Fruit fly (Drosophila melanogaster): ENCODE data around the gene CG10026.

CG10026 gene

DNA sequence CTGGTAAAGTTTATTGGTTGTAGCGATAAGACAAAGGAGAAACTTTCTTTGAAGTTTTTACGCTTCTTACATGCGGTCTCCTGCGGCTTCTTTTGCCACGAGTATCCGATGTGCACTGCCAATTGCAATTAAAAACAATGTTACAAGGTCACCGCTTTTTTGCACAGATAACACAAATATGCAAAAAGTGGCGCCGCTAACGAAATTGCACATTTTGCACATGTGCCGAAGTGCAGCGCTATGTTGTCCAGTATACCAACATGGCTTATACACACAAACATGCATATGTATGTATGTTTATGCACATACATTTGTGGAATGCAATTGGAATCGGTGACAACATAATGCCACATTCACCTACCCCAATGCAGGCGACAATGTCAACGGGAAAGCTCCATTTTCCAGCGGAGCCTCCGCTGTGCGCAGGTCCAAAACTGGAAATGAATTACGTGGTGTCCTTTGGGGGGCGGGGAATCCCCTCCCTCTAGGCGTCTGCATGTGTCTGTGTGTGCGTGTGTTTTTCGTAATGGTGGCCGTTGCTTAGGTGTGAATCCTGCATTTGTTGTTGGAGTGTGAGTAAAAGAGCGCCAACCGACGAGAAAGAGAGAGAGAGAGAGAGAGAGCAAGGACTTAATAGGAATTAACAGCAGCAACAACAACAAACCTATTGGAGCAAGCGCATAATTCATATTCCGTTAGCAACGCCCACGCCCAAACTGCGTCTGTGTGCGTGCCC, 25.4 kb downstream of the CG10026 start:
- no peak for TF ChIP-seq dsf (GFP tag; optimal IDR thresholded peaks at IDR 0.05; ENCODE audit: borderline replicate concordance)
- no peak for TF ChIP-seq pan (optimal IDR thresholded peaks at IDR 0.05)
- TF ChIP-seq N (GFP tag; optimal IDR thresholded peaks at IDR 0.05) = no peak
- no peak for TF ChIP-seq lola (GFP tag; optimal IDR thresholded peaks at IDR 0.05)
- TF ChIP-seq Abd-B (GFP tag; optimal IDR thresholded peaks at IDR 0.05) = no peak

DNA sequence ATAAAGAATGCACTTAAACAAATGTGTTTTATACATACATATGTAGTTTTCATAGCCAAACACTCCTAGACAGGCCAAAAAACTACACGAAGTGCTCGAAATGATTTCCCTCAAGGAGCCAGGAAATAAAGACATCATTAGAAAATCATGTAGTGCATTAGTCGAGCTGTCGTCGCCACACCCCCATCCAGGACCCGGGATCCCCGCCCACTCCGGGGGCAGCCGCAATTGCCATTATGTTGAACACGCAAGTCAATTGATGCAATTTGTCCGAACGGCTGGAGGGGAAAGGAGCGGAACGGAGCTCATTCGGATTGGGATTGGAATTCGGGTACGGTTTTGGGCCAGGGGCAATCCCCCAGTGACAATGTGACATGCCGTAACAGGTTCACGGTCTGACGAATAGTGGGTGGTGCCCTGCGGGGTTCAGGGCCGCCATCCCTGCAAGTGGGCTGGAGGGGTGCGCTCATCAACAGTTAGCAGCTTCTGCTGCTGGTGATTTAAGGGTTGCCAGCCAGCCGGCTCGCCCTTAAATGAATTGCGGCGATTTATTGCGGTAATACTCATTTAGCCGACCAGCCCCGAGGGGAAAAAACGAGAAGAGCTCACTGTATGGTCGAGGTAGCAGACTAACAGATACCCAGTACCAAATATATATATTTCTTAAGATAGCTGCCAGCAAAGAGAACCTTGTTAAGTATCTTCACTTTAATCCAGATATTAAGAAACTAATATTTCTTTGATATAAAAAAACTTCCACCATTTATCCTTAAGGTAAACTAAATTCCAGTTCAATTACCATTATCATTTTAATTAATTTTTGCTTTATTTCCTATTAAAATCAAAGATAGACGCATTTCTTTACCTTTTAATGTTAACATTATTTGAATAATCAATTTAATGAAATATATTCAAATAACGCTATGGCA, 26.6 kb downstream of the CG10026 start:
- TF ChIP-seq GATAd (GFP tag; optimal IDR thresholded peaks at IDR 0.05) (no peak), fru (GFP tag; optimal IDR thresholded peaks at IDR 0.05) (no peak), Dfd (GFP tag; optimal IDR thresholded peaks at IDR 0.05) (peak; percentile 95), CG32264 (GFP tag; optimal IDR thresholded peaks at IDR 0.05) (no peak)

DNA sequence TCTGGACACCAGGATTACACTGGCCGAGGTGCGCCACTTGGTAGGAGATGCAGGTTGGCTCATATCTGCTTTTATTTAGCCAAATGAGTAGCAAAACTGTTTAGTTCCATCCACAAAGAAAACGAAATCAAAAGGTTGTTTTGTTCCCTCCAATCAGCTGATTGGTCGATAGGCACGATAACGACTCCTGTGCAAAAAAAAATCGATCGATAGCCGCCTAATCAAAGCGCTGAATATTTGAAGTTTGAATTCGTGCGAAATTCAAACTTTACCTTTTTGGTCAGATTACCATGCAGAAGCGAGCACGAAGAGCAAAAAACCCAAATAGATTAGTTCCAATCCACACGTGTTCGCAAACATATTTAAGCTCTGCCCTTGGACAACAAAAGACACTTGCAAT, 30.5 kb downstream of the CG10026 start, which contains the start of the genes CG10195 and CG13084:
CG10195 (minus strand) TSS at position 167 of the 400 bp plus-strand sequence.
CG13084 (plus strand) TSS at position 392 of the 400 bp plus-strand sequence.
- TF ChIP-seq dl (GFP tag; optimal IDR thresholded peaks at IDR 0.05; ENCODE audit: insufficient read depth in 1 of 2, partially characterized antibody in 2 of 2) (no peak), Hr83 (GFP tag; optimal IDR thresholded peaks at IDR 0.05; ENCODE audit: poor library complexity, severe bottlenecking) (no peak), CG32264 (GFP tag; optimal IDR thresholded peaks at IDR 0.05) (no peak), CrebA (GFP tag; optimal IDR thresholded peaks at IDR 0.05; ENCODE audit: borderline replicate concordance) (no peak), Abd-B (GFP tag; optimal IDR thresholded peaks at IDR 0.05) (no peak), N (GFP tag; optimal IDR thresholded peaks at IDR 0.05) (no peak), tai (GFP tag; optimal IDR thresholded peaks at IDR 0.05) (no peak), psq (GFP tag; optimal IDR thresholded peaks at IDR 0.05) (no peak), rgr (GFP tag; optimal IDR thresholded peaks at IDR 0.05) (no peak), Dfd (GFP tag; optimal IDR thresholded peaks at IDR 0.05) (no peak), Mio (GFP tag; optimal IDR thresholded peaks at IDR 0.05) (no peak), Rel (GFP tag; optimal IDR thresholded peaks at IDR 0.05) (no peak), Rel (tag; optimal IDR thresholded peaks at IDR 0.05) (no peak), Hr78 (GFP tag; optimal IDR thresholded peaks at IDR 0.05) (no peak), Jra (GFP tag; optimal IDR thresholded peaks at IDR 0.05) (no peak)

DNA sequence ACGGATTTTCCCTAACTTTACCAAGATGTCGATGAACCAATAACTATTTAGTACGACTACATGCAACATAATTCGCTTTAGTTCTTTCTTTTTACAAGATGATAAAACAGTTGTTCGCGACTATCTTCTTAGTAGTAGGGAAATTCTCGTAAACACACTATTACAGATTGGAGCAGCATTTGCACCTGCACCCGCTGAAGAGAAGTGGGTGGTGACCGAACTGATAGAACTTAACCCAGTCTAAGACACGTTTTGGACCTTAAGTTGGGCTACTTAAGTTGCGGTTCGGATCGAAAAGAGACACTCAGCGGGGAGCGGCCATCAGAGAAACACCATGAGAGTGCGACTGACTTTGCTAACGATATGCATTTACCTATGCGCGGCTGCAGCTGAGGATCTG, 33.1 kb downstream of the CG10026 start, which contains the start of gene CG13083:
CG13083 (plus strand) TSS at position 301 of the 400 bp plus-strand sequence.
- TF ChIP-seq pan (optimal IDR thresholded peaks at IDR 0.05) (no peak), lola (GFP tag; optimal IDR thresholded peaks at IDR 0.05) (no peak), dl (GFP tag; optimal IDR thresholded peaks at IDR 0.05; ENCODE audit: insufficient read depth in 1 of 2, partially characterized antibody in 2 of 2) (no peak), ey (GFP tag; optimal IDR thresholded peaks at IDR 0.05) (no peak), OdsH (GFP tag; optimal IDR thresholded peaks at IDR 0.05) (no peak)

DNA sequence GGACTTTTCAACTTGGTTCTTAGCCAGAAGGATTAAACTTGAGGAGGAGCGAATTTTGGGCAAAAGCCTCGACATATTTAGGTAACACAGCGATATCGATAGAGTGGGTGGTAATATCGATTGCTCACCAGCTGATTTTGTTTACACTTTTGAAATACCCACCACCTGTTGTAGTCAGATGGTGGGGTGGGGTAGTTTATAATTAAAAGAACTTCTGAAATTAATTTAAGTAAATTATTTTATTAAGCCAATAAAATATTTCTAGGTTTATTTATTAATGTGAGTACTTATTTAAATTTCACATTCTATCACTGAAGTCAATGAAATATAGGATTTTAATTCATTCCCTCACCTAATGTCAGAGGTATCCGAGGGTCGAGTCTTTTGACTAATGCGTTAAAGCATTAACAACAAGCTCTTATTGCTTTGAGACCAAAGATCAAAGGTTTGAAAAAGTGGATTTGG, 36.0 kb downstream of the CG10026 start, which contains the start of the genes CG10194 and CG18094:
CG10194 (minus strand) TSS at position 108 of the 465 bp plus-strand sequence.
CG18094 (plus strand) TSS at position 266 of the 465 bp plus-strand sequence.
- TF ChIP-seq Hnf4 (GFP tag; optimal IDR thresholded peaks at IDR 0.05) (no peak), HLH106 (tag; optimal IDR thresholded peaks at IDR 0.05) (peak; percentile 51), br (GFP tag; optimal IDR thresholded peaks at IDR 0.05) (no peak), dmrt93B (GFP tag; optimal IDR thresholded peaks at IDR 0.05) (no peak), Vsx2 (GFP tag; optimal IDR thresholded peaks at IDR 0.05; ENCODE audit: partially characterized antibody) (no peak), Hr78 (GFP tag; optimal IDR thresholded peaks at IDR 0.05) (no peak), Myc (optimal IDR thresholded peaks at IDR 0.05) (no peak), ey (GFP tag; optimal IDR thresholded peaks at IDR 0.05) (peak; percentile 43), CG32264 (GFP tag; optimal IDR thresholded peaks at IDR 0.05) (no peak), lola (GFP tag; optimal IDR thresholded peaks at IDR 0.05) (no peak), Sp1 (GFP tag; optimal IDR thresholded peaks at IDR 0.05) (peak; percentile 51), N (GFP tag; optimal IDR thresholded peaks at IDR 0.05) (no peak), h (GFP tag; optimal IDR thresholded peaks at IDR 0.05) (peak; percentile 77), sv (GFP tag; optimal IDR thresholded peaks at IDR 0.05) (no peak), Abd-B (GFP tag; optimal IDR thresholded peaks at IDR 0.05) (no peak), Hr83 (GFP tag; optimal IDR thresholded peaks at IDR 0.05; ENCODE audit: poor library complexity, severe bottlenecking) (peak; percentile 3), psq (GFP tag; optimal IDR thresholded peaks at IDR 0.05) (peak; percentile 58), OdsH (GFP tag; optimal IDR thresholded peaks at IDR 0.05) (peak; percentile 74), rgr (GFP tag; optimal IDR thresholded peaks at IDR 0.05) (peak; percentile 83), foxo (GFP tag; optimal IDR thresholded peaks at IDR 0.05) (peak in 1 of 2 experiments; percentile 73)
